Worm (Caenorhabditis elegans) whole organism, L1 larva: ENCODE measurements around the gene Y22D7AL.6.

Experiments
- C34B4.2 ChIP-seq: sonication (generic microtip); optimal IDR thresholded peaks from 2 replicates; lab custom pipeline; 2017; ENCODE audit warnings: mild to moderate bottlenecking, missing genetic modification characterization, missing compliant biosample characterization
- Y116A8C.19 ChIP-seq: sonication (generic microtip); optimal IDR thresholded peaks from 2 replicates; lab custom pipeline; 2016; ENCODE audit warnings: missing compliant biosample characterization, missing genetic modification characterization, borderline replicate concordance
- blmp-1 ChIP-seq: fragments of 150-350 bp; optimal IDR thresholded peaks from 2 replicates; lab custom pipeline; 2014; ENCODE audit warnings: missing biosample characterization, missing genetic modification characterization
- ceh-63 ChIP-seq: fragments of 200-800 bp; sonication (Bioruptor generic); optimal IDR thresholded peaks from 2 replicates; lab custom pipeline; 2018; ENCODE audit warnings: mild to moderate bottlenecking, missing genetic modification characterization, missing compliant biosample characterization
- ceh-8 ChIP-seq: fragments of 200-800 bp; sonication (Bioruptor generic); optimal IDR thresholded peaks from 2 replicates; lab custom pipeline; 2018; ENCODE audit warnings: mild to moderate bottlenecking, missing genetic modification characterization, moderate library complexity, missing compliant biosample characterization
- ceh-82 ChIP-seq, 3 experiments: fragments of 150-350 bp in 1 of 3; sonication (generic microtip) in 2 of 3; optimal IDR thresholded peaks; 2 replicates each; lab custom pipeline; 2014 to 2017; ENCODE audit warnings: missing biosample characterization in 3 of 3, missing genetic modification characterization in 3 of 3
- ces-1 ChIP-seq: fragments of 150-350 bp; optimal IDR thresholded peaks from 2 replicates; lab custom pipeline; 2014; ENCODE audit warnings: missing biosample characterization, missing genetic modification reagents, missing genetic modification characterization
- dpl-1 ChIP-seq, 3 experiments: fragments of 150-350 bp in 2 of 3; sonication (generic microtip) in 1 of 3; optimal IDR thresholded peaks; 2 replicates each; lab custom pipeline; 2014 to 2017; ENCODE audit warnings: missing biosample characterization in 3 of 3, missing genetic modification characterization in 3 of 3, missing genetic modification reagents in 3 of 3
- dsc-1 ChIP-seq: sonication (generic microtip); optimal IDR thresholded peaks from 2 replicates; lab custom pipeline; 2016; ENCODE audit warnings: mild to moderate bottlenecking, missing genetic modification characterization, missing compliant biosample characterization
- efl-1 ChIP-seq, 4 experiments: fragments of 150-350 bp; optimal IDR thresholded peaks in 3 of 4; peaks in 1 of 4; 1 replicate in 1 of 4; 2 replicates in 3 of 4; lab custom pipeline; 2014; ENCODE audit warnings: missing biosample characterization in 2 of 4, missing genetic modification characterization in 2 of 4, missing genetic modification reagents in 2 of 4
- egl-13 ChIP-seq: sonication (generic microtip); optimal IDR thresholded peaks from 2 replicates; lab custom pipeline; 2016; ENCODE audit warnings: missing genotype, missing genetic modification reagents, missing genetic modification characterization, missing compliant biosample characterization
- egl-27 ChIP-seq, 2 experiments: fragments of 150-350 bp in 1 of 2; sonication (generic microtip); optimal IDR thresholded peaks; 3 replicates each; lab custom pipeline; 2017 to 2018; ENCODE audit warnings: missing biosample characterization in 2 of 2, missing genetic modification characterization in 2 of 2, missing genetic modification reagents in 2 of 2
- elt-3 ChIP-seq, 6 experiments: fragments of 150-350 bp in 1 of 6; sonication (generic microtip); optimal IDR thresholded peaks; 2 replicates each; lab custom pipeline; 2017 to 2018; ENCODE audit warnings: missing biosample characterization in 6 of 6, missing genetic modification characterization in 6 of 6, inconsistent platforms in 1 of 6
- fkh-4 ChIP-seq: sonication (generic microtip); optimal IDR thresholded peaks from 2 replicates; lab custom pipeline; 2016; ENCODE audit warnings: missing compliant biosample characterization, missing genetic modification characterization, borderline replicate concordance
- fkh-8 ChIP-seq: sonication (generic microtip); optimal IDR thresholded peaks from 2 replicates; lab custom pipeline; 2016; ENCODE audit warnings: mild to moderate bottlenecking, missing genetic modification characterization, missing compliant biosample characterization
- fos-1 ChIP-seq: fragments of 150-350 bp; optimal IDR thresholded peaks from 2 replicates; lab custom pipeline; 2014; ENCODE audit warnings: missing biosample characterization, missing genetic modification characterization
- grh-1 ChIP-seq: fragments of 200-800 bp; sonication (Bioruptor generic); IDR thresholded peaks from 2 replicates; pipeline ENCODE4 v1.3.6; 2022; ENCODE audit warnings: missing genetic modification reagents, missing genetic modification characterization, missing compliant biosample characterization
- hlh-4 ChIP-seq: sonication (generic microtip); optimal IDR thresholded peaks from 2 replicates; lab custom pipeline; 2016; ENCODE audit warnings: mild to moderate bottlenecking, missing genetic modification characterization, missing compliant biosample characterization
- hpl-2 ChIP-seq: fragments of 150-350 bp; optimal IDR thresholded peaks from 2 replicates; lab custom pipeline; 2014; ENCODE audit warnings: missing biosample characterization, missing genetic modification reagents, missing genetic modification characterization
- irx-1 ChIP-seq: sonication (generic microtip); optimal IDR thresholded peaks from 2 replicates; lab custom pipeline; 2016; ENCODE audit warnings: missing genetic modification characterization, missing compliant biosample characterization
- isw-1 ChIP-seq: fragments of 200-800 bp; sonication (Bioruptor generic); IDR thresholded peaks from 2 replicates; pipeline ENCODE4 v1.3.6; 2022; ENCODE audit warnings: missing genetic modification characterization, missing compliant biosample characterization
- lin-13 ChIP-seq: fragments of 150-350 bp; optimal IDR thresholded peaks from 2 replicates; lab custom pipeline; 2014; ENCODE audit warnings: missing biosample characterization, missing genetic modification reagents, missing genetic modification characterization
- lin-14 ChIP-seq: fragments of 200-800 bp; sonication (Bioruptor generic); optimal IDR thresholded peaks from 2 replicates; lab custom pipeline; 2018; ENCODE audit warnings: mild to moderate bottlenecking, missing genetic modification characterization, moderate library complexity, missing compliant biosample characterization
- lin-35 ChIP-seq, 2 experiments: fragments of 150-350 bp; optimal IDR thresholded peaks; 2 replicates each; lab custom pipeline; 2014; ENCODE audit warnings: missing biosample characterization in 2 of 2, missing genetic modification characterization in 2 of 2, missing genetic modification reagents in 2 of 2
- lin-39 ChIP-seq: fragments of 150-350 bp; optimal IDR thresholded peaks from 2 replicates; lab custom pipeline; 2014; ENCODE audit warnings: missing biosample characterization, missing genetic modification reagents, missing genetic modification characterization
- lsy-2 ChIP-seq, 2 experiments: fragments of 150-350 bp; optimal IDR thresholded peaks; 2 replicates each; lab custom pipeline; 2014; ENCODE audit warnings: missing biosample characterization in 2 of 2, missing genetic modification characterization in 2 of 2
- mdl-1 ChIP-seq, 2 experiments: fragments of 150-350 bp; optimal IDR thresholded peaks; 2 replicates each; lab custom pipeline; 2014 to 2017; ENCODE audit warnings: missing biosample characterization in 2 of 2, missing genetic modification characterization in 2 of 2, inconsistent platforms in 1 of 2
- mef-2 ChIP-seq: fragments of 150-350 bp; optimal IDR thresholded peaks from 2 replicates; lab custom pipeline; 2014; ENCODE audit warnings: missing biosample characterization, missing genetic modification characterization
- nhr-11 ChIP-seq: fragments of 150-350 bp; optimal IDR thresholded peaks from 2 replicates; lab custom pipeline; 2014; ENCODE audit warnings: missing biosample characterization, missing genetic modification characterization
- nhr-19 ChIP-seq: fragments of 200-800 bp; sonication (Bioruptor generic); conservative IDR thresholded peaks from 2 replicates; pipeline ENCODE4 v1.3.6; 2022; ENCODE audit warnings: missing genetic modification characterization, missing compliant biosample characterization
- nhr-20 ChIP-seq: sonication (generic microtip); optimal IDR thresholded peaks from 2 replicates; lab custom pipeline; 2016; ENCODE audit warnings: mild to moderate bottlenecking, missing genetic modification characterization, missing compliant biosample characterization
- nhr-237 ChIP-seq: fragments of 150-350 bp; optimal IDR thresholded peaks from 2 replicates; lab custom pipeline; 2014; ENCODE audit warnings: missing biosample characterization, missing genetic modification characterization
- nhr-28 ChIP-seq: fragments of 150-350 bp; optimal IDR thresholded peaks from 2 replicates; lab custom pipeline; 2014; ENCODE audit warnings: missing biosample characterization, missing genetic modification characterization
- nhr-47 ChIP-seq: sonication (generic microtip); optimal IDR thresholded peaks from 2 replicates; lab custom pipeline; 2016; ENCODE audit warnings: mild to moderate bottlenecking, missing genetic modification characterization, moderate library complexity, missing compliant biosample characterization
- nhr-71 ChIP-seq: sonication (generic microtip); optimal IDR thresholded peaks from 2 replicates; lab custom pipeline; 2016; ENCODE audit warnings: mild to moderate bottlenecking, missing genetic modification characterization, moderate library complexity, missing compliant biosample characterization
- nhr-84 ChIP-seq: sonication (generic microtip); optimal IDR thresholded peaks from 2 replicates; lab custom pipeline; 2017; ENCODE audit warnings: missing biosample characterization, missing genetic modification characterization
- nhr-85 ChIP-seq: sonication (generic microtip); peaks from one replicate; lab custom pipeline; 2016; ENCODE audit warnings: missing genetic modification characterization, inconsistent platforms, missing compliant biosample characterization
- nhr-90 ChIP-seq: sonication (generic microtip); optimal IDR thresholded peaks from 2 replicates; lab custom pipeline; 2016; ENCODE audit warnings: mild to moderate bottlenecking, missing genetic modification characterization, missing compliant biosample characterization; ENCODE audit not compliant: poor library complexity
- pax-3 ChIP-seq: fragments of 200-800 bp; sonication (Bioruptor generic); optimal IDR thresholded peaks from 2 replicates; lab custom pipeline; 2018; ENCODE audit warnings: mild to moderate bottlenecking, missing genetic modification characterization, moderate library complexity, missing compliant biosample characterization
- pqm-1 ChIP-seq: sonication (generic microtip); optimal IDR thresholded peaks from 3 replicates; lab custom pipeline; 2017; ENCODE audit warnings: missing biosample characterization, missing genetic modification characterization
- skn-1 ChIP-seq: fragments of 150-350 bp; optimal IDR thresholded peaks from 2 replicates; lab custom pipeline; 2014; ENCODE audit warnings: missing biosample characterization, missing genetic modification characterization
- snpc-4 ChIP-seq: fragments of 150-350 bp; optimal IDR thresholded peaks from 2 replicates; lab custom pipeline; 2014; ENCODE audit warnings: missing biosample characterization, missing genetic modification characterization
- snu-23 ChIP-seq: sonication (generic microtip); optimal IDR thresholded peaks from 2 replicates; lab custom pipeline; 2016; ENCODE audit warnings: missing genetic modification characterization, missing compliant biosample characterization
- sox-4 ChIP-seq: sonication (generic microtip); optimal IDR thresholded peaks from 2 replicates; lab custom pipeline; 2016; ENCODE audit warnings: missing genetic modification characterization, missing compliant biosample characterization
- sup-37 ChIP-seq: fragments of 200-800 bp; sonication (Bioruptor generic); optimal IDR thresholded peaks from 2 replicates; lab custom pipeline; 2018; ENCODE audit warnings: mild to moderate bottlenecking, missing genetic modification characterization, missing compliant biosample characterization
- tbx-2 ChIP-seq: sonication (generic microtip); optimal IDR thresholded peaks from 2 replicates; lab custom pipeline; 2016; ENCODE audit warnings: missing genetic modification characterization, missing compliant biosample characterization
- tlp-1 ChIP-seq: fragments of 150-350 bp; optimal IDR thresholded peaks from 2 replicates; lab custom pipeline; 2014; ENCODE audit warnings: missing biosample characterization, missing genetic modification characterization
- unc-130 ChIP-seq: fragments of 150-350 bp; optimal IDR thresholded peaks from 2 replicates; lab custom pipeline; 2017; ENCODE audit warnings: missing biosample characterization, missing genetic modification characterization, inconsistent platforms
- unc-30 ChIP-seq: sonication (generic microtip); optimal IDR thresholded peaks from 2 replicates; lab custom pipeline; 2017; ENCODE audit warnings: missing biosample characterization, missing genetic modification characterization
- unc-86 ChIP-seq: sonication (generic microtip); optimal IDR thresholded peaks from 2 replicates; lab custom pipeline; 2016; ENCODE audit warnings: missing genetic modification characterization, missing compliant biosample characterization
- xbp-1 ChIP-seq: sonication (generic microtip); optimal IDR thresholded peaks from 2 replicates; lab custom pipeline; 2016; ENCODE audit warnings: missing genetic modification characterization, missing compliant biosample characterization
- zip-4 ChIP-seq: fragments of 200-800 bp; sonication (Bioruptor generic); optimal IDR thresholded peaks from 2 replicates; lab custom pipeline; 2018; ENCODE audit warnings: mild to moderate bottlenecking, missing genetic modification characterization, moderate library complexity, missing compliant biosample characterization
- ztf-4 ChIP-seq: fragments of 150-350 bp; optimal IDR thresholded peaks from 2 replicates; lab custom pipeline; 2014; ENCODE audit warnings: missing biosample characterization, missing genetic modification characterization

The Y22D7AL.6 gene

ce11 chrIII:1591681-1592080 lies 13.0 kb upstream of the Y22D7AL.6 start:
- TF ChIP-seq lin-39 (tag; lab: Kevin White, UChicago) = no peak
- no peak for TF ChIP-seq lin-13 (GFP tag; lab: Kevin White, UChicago)
- peak; percentile 36 for TF ChIP-seq tbx-2 (tag; lab: Kevin White, UChicago)
- TF ChIP-seq unc-130 (tag; lab: Kevin White, UChicago) = no peak
- no peak for TF ChIP-seq ztf-4 (tag; lab: Kevin White, UChicago)
- TF ChIP-seq fkh-4 (tag; lab: Kevin White, UChicago) = no peak
- peak; percentile 9 for TF ChIP-seq dsc-1 (tag; lab: Kevin White, UChicago)
- peak; percentile 20 to 58 for TF ChIP-seq lsy-2 (tag; optimal IDR thresholded peaks at IDR 0.05; lab: Kevin White, UChicago)
- no peak for TF ChIP-seq snpc-4 (tag; lab: Kevin White, UChicago)
- no peak for TF ChIP-seq Y116A8C.19 (tag; lab: Kevin White, UChicago)
- no peak for TF ChIP-seq zip-4 (GFP tag; lab: Kevin White, UChicago)
- TF ChIP-seq blmp-1 (tag; lab: Kevin White, UChicago) = peak; percentile 12
- no peak for TF ChIP-seq pqm-1
- TF ChIP-seq ceh-82 (tag; optimal IDR thresholded peaks at IDR 0.05; lab: Kevin White, UChicago) = peak in 2 of 3 experiments; percentile 15 to 50
- no peak for TF ChIP-seq egl-27 (tag; optimal IDR thresholded peaks at IDR 0.05; lab: Kevin White, UChicago)
- peak; percentile 39 for TF ChIP-seq snu-23 (GFP tag; lab: Kevin White, UChicago)
- peak; percentile 51 for TF ChIP-seq unc-86 (tag; lab: Kevin White, UChicago)
- no peak for TF ChIP-seq nhr-28 (tag; lab: Kevin White, UChicago)
- no peak for TF ChIP-seq fkh-8 (tag; lab: Kevin White, UChicago)
- no peak for TF ChIP-seq elt-3 (tag; optimal IDR thresholded peaks at IDR 0.05; lab: Kevin White, UChicago)
- no peak for TF ChIP-seq nhr-84 (tag; lab: Kevin White, UChicago)
- TF ChIP-seq nhr-11 (tag; lab: Kevin White, UChicago) = no peak
- no peak for TF ChIP-seq nhr-85 (tag; lab: Kevin White, UChicago)
- TF ChIP-seq egl-13 (tag; lab: Kevin White, UChicago) = no peak
- no peak for TF ChIP-seq ceh-8
- TF ChIP-seq sup-37 (GFP tag; lab: Kevin White, UChicago) = no peak
- no peak for TF ChIP-seq mef-2
- no peak for TF ChIP-seq nhr-47 (tag; lab: Kevin White, UChicago)
- no peak for TF ChIP-seq nhr-20 (tag; lab: Kevin White, UChicago)
- no peak for TF ChIP-seq nhr-19
- no peak for TF ChIP-seq lin-14
- peak; percentile 58 to 70 for TF ChIP-seq efl-1 (optimal IDR thresholded peaks at IDR 0.05; lab: Kevin White, UChicago)
- peak in 1 of 2 experiments; percentile 32 for TF ChIP-seq efl-1 (GFP tag; optimal IDR thresholded peaks at IDR 0.05 in 1 of 2; lab: Kevin White, UChicago)
- no peak for TF ChIP-seq ceh-63 (GFP tag; lab: Kevin White, UChicago)
- peak; percentile 14 for TF ChIP-seq isw-1 (GFP tag; lab: Robert Waterston, UW)
- TF ChIP-seq nhr-90 (tag; lab: Kevin White, UChicago) = no peak
- TF ChIP-seq unc-30 (tag; lab: Kevin White, UChicago) = no peak
- TF ChIP-seq tlp-1 (tag; lab: Kevin White, UChicago) = no peak
- TF ChIP-seq sox-4 (tag; lab: Kevin White, UChicago) = no peak
- no peak for TF ChIP-seq pax-3 (tag; lab: Kevin White, UChicago)
- TF ChIP-seq nhr-71 (tag; lab: Kevin White, UChicago) = peak; percentile 61
- no peak for TF ChIP-seq hlh-4 (tag; lab: Kevin White, UChicago)
- no peak for TF ChIP-seq fos-1 (tag; lab: Kevin White, UChicago)
- TF ChIP-seq dpl-1 (GFP tag; optimal IDR thresholded peaks at IDR 0.05; lab: Kevin White, UChicago) = peak in 1 of 3 experiments; percentile 2
- no peak for TF ChIP-seq skn-1 (tag; lab: Kevin White, UChicago)
- TF ChIP-seq irx-1 (tag; lab: Kevin White, UChicago) = no peak
- TF ChIP-seq grh-1 (GFP tag; lab: Robert Waterston, UW) = no peak
- no peak for TF ChIP-seq mdl-1 (tag; optimal IDR thresholded peaks at IDR 0.05; lab: Kevin White, UChicago)
- no peak for TF ChIP-seq hpl-2 (GFP tag; lab: Kevin White, UChicago)
- no peak for TF ChIP-seq nhr-237
- no peak for TF ChIP-seq C34B4.2 (tag; lab: Kevin White, UChicago)
- TF ChIP-seq lin-35 (GFP tag; optimal IDR thresholded peaks at IDR 0.05; lab: Kevin White, UChicago) = no peak
- peak; percentile 1 for TF ChIP-seq xbp-1 (tag; lab: Kevin White, UChicago)
- TF ChIP-seq ces-1 = no peak
